Fruit fly (Drosophila melanogaster): ENCODE measurements around the gene CG10581.

The CG10581 gene

DNA sequence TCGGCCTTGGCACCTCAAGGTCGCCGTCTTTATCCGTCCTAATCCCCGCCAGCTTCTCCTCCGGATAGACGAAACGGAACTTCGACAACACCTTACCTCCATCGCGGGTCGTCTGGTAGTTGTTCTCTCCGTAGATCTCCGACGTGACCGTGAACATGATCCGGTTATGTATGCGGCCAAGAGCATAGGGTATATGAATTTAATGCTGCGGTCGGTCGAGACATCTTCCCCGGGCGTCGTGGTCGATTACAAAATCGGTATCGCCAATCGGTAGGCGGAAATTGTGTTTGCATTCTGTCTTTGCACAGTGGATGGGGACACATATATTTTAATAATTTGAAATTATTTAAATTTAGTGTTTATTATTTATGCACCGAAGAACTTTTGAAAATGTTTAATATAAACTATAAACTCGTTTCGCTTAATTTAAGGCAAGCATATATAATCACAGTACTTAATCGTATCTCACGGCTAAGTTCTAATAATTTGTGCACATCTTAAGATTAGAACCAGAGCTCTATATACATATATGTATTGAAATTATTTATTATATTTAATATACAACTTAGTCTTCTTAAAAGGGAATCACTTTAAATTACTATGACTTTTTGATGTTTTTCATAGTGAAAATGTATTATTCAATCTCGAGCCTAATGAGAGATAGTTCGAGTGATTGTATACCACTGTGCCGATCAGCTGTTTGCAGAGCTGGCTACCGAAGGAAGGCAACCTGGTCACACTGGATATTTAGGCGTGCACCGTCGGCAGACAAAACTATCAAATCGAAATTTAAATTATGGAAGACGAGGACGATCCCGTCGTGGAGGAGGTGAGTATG is 2.7 kb downstream of the CG10581 start, which contains the start of the genes CG10584 and Polr3E (continued):
- TF ChIP-seq CG6276 (GFP tag; optimal IDR thresholded peaks at IDR 0.05) (peak; percentile 96), CG6792 (GFP tag; optimal IDR thresholded peaks at IDR 0.05) (peak; percentile 90), pdm3 (GFP tag; optimal IDR thresholded peaks at IDR 0.05) (peak; percentile 84), CG8319 (GFP tag; optimal IDR thresholded peaks at IDR 0.05) (peak; percentile 86), spab (GFP tag; optimal IDR thresholded peaks at IDR 0.05) (peak; percentile 89), Hr39 (GFP tag; optimal IDR thresholded peaks at IDR 0.05) (peak; percentile 65), dsx (GFP tag; optimal IDR thresholded peaks at IDR 0.05; ENCODE audit: poor library complexity, severe bottlenecking) (peak; percentile 89), Gug (GFP tag; IDR thresholded peaks at IDR 0.05) (peak; percentile 80), salr (GFP tag; optimal IDR thresholded peaks at IDR 0.05) (peak; percentile 72 to 96), CG16779 (tag; optimal IDR thresholded peaks at IDR 0.05) (peak; percentile 88)

DNA sequence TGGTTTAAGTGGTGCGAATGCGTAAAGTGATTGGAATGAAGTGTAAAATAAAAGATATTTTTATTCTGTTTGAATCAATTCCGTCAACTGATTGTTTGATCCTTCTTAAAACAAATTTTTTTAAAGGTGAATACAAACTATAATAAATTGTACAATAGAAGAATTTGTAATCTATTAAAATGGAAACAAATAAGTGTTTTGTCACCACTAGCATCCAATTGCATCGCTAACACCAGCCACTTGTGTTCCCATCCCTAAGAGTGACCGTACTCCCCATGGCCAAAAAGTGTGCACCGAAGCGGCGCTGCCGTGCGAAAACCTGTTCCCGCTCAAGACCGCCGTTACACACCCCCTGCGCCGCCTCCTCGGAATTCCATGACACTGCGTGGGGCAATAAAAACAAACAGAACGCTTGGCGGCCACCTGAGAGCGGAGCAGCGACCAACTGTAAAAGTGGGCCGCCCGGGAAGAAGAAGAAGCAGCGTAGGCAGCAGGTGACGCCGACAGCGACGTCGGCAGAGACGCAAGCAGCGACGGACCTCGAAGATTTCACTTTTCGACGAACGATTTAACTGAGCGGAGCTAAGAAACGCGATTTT is 6.2 kb downstream of the CG10581 start, which contains the start of gene Pdss2:
Gene Pdss2, plus strand, starts transcription at position 259 of the 599 bp plus-strand sequence.
- TF ChIP-seq Hr39 (GFP tag; optimal IDR thresholded peaks at IDR 0.05) = peak; percentile 80
- TF ChIP-seq Met (GFP tag; optimal IDR thresholded peaks at IDR 0.05) = peak; percentile 60
- peak; percentile 42 to 69 for TF ChIP-seq ss (GFP tag; optimal IDR thresholded peaks at IDR 0.05)
- TF ChIP-seq CG6276 (GFP tag; optimal IDR thresholded peaks at IDR 0.05) = peak; percentile 37
- peak; percentile 41 for TF ChIP-seq Ets96B (tag; optimal IDR thresholded peaks at IDR 0.05)
- peak; percentile 61 for TF ChIP-seq eg (GFP tag; IDR thresholded peaks at IDR 0.05)
- TF ChIP-seq fd59A (GFP tag; optimal IDR thresholded peaks at IDR 0.05) = peak; percentile 56
- peak; percentile 92 for TF ChIP-seq Blimp-1 (GFP tag; optimal IDR thresholded peaks at IDR 0.05)
- TF ChIP-seq CG8632 (GFP tag; optimal IDR thresholded peaks at IDR 0.05) = peak; percentile 20
- peak; percentile 71 for TF ChIP-seq CG3919 (GFP tag; optimal IDR thresholded peaks at IDR 0.05)
- TF ChIP-seq CG6808 (GFP tag; optimal IDR thresholded peaks at IDR 0.05) = peak; percentile 30
- TF ChIP-seq dsx (GFP tag; optimal IDR thresholded peaks at IDR 0.05; ENCODE audit: poor library complexity, severe bottlenecking) = peak; percentile 26
- no peak for TF ChIP-seq spab (GFP tag; optimal IDR thresholded peaks at IDR 0.05)
- TF ChIP-seq CG10631 (GFP tag; optimal IDR thresholded peaks at IDR 0.05) = peak; percentile 74
- peak; percentile 28 for TF ChIP-seq CG6792 (GFP tag; optimal IDR thresholded peaks at IDR 0.05)
- peak; percentile 83 for TF ChIP-seq CG31627 (GFP tag; optimal IDR thresholded peaks at IDR 0.05)
- TF ChIP-seq CG6163 (GFP tag; IDR thresholded peaks at IDR 0.05) = peak; percentile 78
- TF ChIP-seq fd85E (GFP tag; optimal IDR thresholded peaks at IDR 0.05) = no peak
- TF ChIP-seq CG11902 (GFP tag; optimal IDR thresholded peaks at IDR 0.05) = peak; percentile 50
- TF ChIP-seq topi (GFP tag; optimal IDR thresholded peaks at IDR 0.05) = peak; percentile 42
- peak; percentile 37 for TF ChIP-seq Lpt (GFP tag; optimal IDR thresholded peaks at IDR 0.05)
- TF ChIP-seq lz (GFP tag; optimal IDR thresholded peaks at IDR 0.05) = peak; percentile 76
- TF ChIP-seq Smox (GFP tag; optimal IDR thresholded peaks at IDR 0.05) = peak; percentile 53
- TF ChIP-seq CG11762 (GFP tag; optimal IDR thresholded peaks at IDR 0.05; ENCODE audit: insufficient read depth) = peak; percentile 43
- TF ChIP-seq CG34406 (GFP tag; optimal IDR thresholded peaks at IDR 0.05) = peak; percentile 38
- no peak for TF ChIP-seq Eip93F (GFP tag; optimal IDR thresholded peaks at IDR 0.05)
- no peak for TF ChIP-seq CG16779 (tag; optimal IDR thresholded peaks at IDR 0.05)
- TF ChIP-seq vri (GFP tag; optimal IDR thresholded peaks at IDR 0.05) = peak; percentile 7
- peak; percentile 75 for TF ChIP-seq pdm3 (GFP tag; optimal IDR thresholded peaks at IDR 0.05)
- peak; percentile 68 for TF ChIP-seq net (GFP tag; optimal IDR thresholded peaks at IDR 0.05)
- TF ChIP-seq CG15336 (GFP tag; IDR thresholded peaks at IDR 0.05) = peak; percentile 33; the same call in 1 of the 2 replicates
- TF ChIP-seq CG4318 (GFP tag; optimal IDR thresholded peaks at IDR 0.05) = peak; percentile 56
- peak; percentile 8 for TF ChIP-seq achi (GFP tag; optimal IDR thresholded peaks at IDR 0.05)
- TF ChIP-seq CG9139 (GFP tag; optimal IDR thresholded peaks at IDR 0.05) = peak; percentile 49
- TF ChIP-seq CG6854 (GFP tag; optimal IDR thresholded peaks at IDR 0.05) = peak; percentile 95
- TF ChIP-seq cyc (GFP tag; optimal IDR thresholded peaks at IDR 0.05) = peak; percentile 73
- TF ChIP-seq OdsH (GFP tag; optimal IDR thresholded peaks at IDR 0.05) = peak; percentile 71
- TF ChIP-seq CG32006 (GFP tag; optimal IDR thresholded peaks at IDR 0.05) = peak; percentile 66
- peak; percentile 62 for TF ChIP-seq CG3032 (tag; optimal IDR thresholded peaks at IDR 0.05)
- TF ChIP-seq dac (GFP tag; optimal IDR thresholded peaks at IDR 0.05) = no peak
- TF ChIP-seq Eip78C (GFP tag) = peak; percentile 83
- peak; percentile 91 for TF ChIP-seq svp (GFP tag)
